Worm (Caenorhabditis elegans) whole organism, L2 larva: ENCODE data around the gene R08D7.5.

Source experiments
- C34F6.9 ChIP-seq: fragments of 150-350 bp; optimal IDR thresholded peaks from 2 replicates; lab custom pipeline; 2014; ENCODE audit warnings: missing biosample characterization, missing genetic modification characterization
- F13H6.1 ChIP-seq: sonication (generic microtip); optimal IDR thresholded peaks from 2 replicates; lab custom pipeline; 2016; ENCODE audit warnings: missing genetic modification characterization, missing compliant biosample characterization
- R02D3.7 ChIP-seq: fragments of 150-350 bp; optimal IDR thresholded peaks from 2 replicates; lab custom pipeline; 2014; ENCODE audit warnings: missing biosample characterization, missing genetic modification characterization
- Y55F3AM.14 ChIP-seq: fragments of 200-800 bp; sonication (Bioruptor generic); optimal IDR thresholded peaks from 2 replicates; lab custom pipeline; 2018; ENCODE audit warnings: mild to moderate bottlenecking, missing genetic modification characterization, missing compliant biosample characterization
- ZK546.5 ChIP-seq: sonication (generic microtip); optimal IDR thresholded peaks from 2 replicates; lab custom pipeline; 2017; ENCODE audit warnings: missing biosample characterization, missing genetic modification characterization
- alr-1 ChIP-seq: fragments of 150-350 bp; optimal IDR thresholded peaks from 2 replicates; lab custom pipeline; 2014; ENCODE audit warnings: missing biosample characterization, missing genetic modification characterization
- aly-2 ChIP-seq: fragments of 150-350 bp; optimal IDR thresholded peaks from 2 replicates; lab custom pipeline; 2014; ENCODE audit warnings: missing biosample characterization, missing genetic modification characterization
- ama-1 ChIP-seq: fragments of 150-350 bp; optimal IDR thresholded peaks from 2 replicates; lab custom pipeline; 2018; ENCODE audit warnings: inconsistent platforms
- blmp-1 ChIP-seq: sonication (generic microtip); optimal IDR thresholded peaks from 2 replicates; lab custom pipeline; 2017; ENCODE audit warnings: missing genetic modification characterization, mild to moderate bottlenecking, missing compliant biosample characterization, antibody characterized with exemption, moderate library complexity; ENCODE audit not compliant: insufficient read depth
- ceh-16 ChIP-seq: fragments of 150-350 bp; optimal IDR thresholded peaks from 2 replicates; lab custom pipeline; 2014; ENCODE audit warnings: missing biosample characterization, missing genetic modification characterization
- ceh-82 ChIP-seq: fragments of 150-350 bp; optimal IDR thresholded peaks from 2 replicates; lab custom pipeline; 2014; ENCODE audit warnings: missing biosample characterization, missing genetic modification characterization
- crh-2 ChIP-seq: sonication (generic microtip); optimal IDR thresholded peaks from 2 replicates; lab custom pipeline; 2017; ENCODE audit warnings: missing biosample characterization, missing genetic modification characterization
- dmd-4 ChIP-seq: sonication (generic microtip); optimal IDR thresholded peaks from 2 replicates; lab custom pipeline; 2017; ENCODE audit warnings: missing biosample characterization, missing genetic modification characterization
- egl-27 ChIP-seq: sonication (generic microtip); optimal IDR thresholded peaks from 3 replicates; lab custom pipeline; 2017; ENCODE audit warnings: missing biosample characterization, missing genetic modification reagents, missing genetic modification characterization
- elt-1 ChIP-seq: fragments of 150-350 bp; optimal IDR thresholded peaks from 2 replicates; lab custom pipeline; 2014; ENCODE audit warnings: missing biosample characterization, missing genetic modification characterization
- elt-3 ChIP-seq: sonication (generic microtip); optimal IDR thresholded peaks from 2 replicates; lab custom pipeline; 2017; ENCODE audit warnings: missing biosample characterization, missing genetic modification characterization
- fos-1 ChIP-seq: fragments of 150-350 bp; optimal IDR thresholded peaks from 2 replicates; lab custom pipeline; 2014; ENCODE audit warnings: missing biosample characterization, missing genetic modification characterization
- gmeb-1 ChIP-seq: fragments of 150-350 bp; optimal IDR thresholded peaks from 2 replicates; lab custom pipeline; 2014; ENCODE audit warnings: missing biosample characterization, missing genetic modification characterization
- lin-11 ChIP-seq: fragments of 150-350 bp; sonication (generic microtip); optimal IDR thresholded peaks from 2 replicates; lab custom pipeline; 2014; ENCODE audit warnings: missing biosample characterization, missing genetic modification characterization, inconsistent platforms, mixed read lengths
- lin-13 ChIP-seq: fragments of 150-350 bp; optimal IDR thresholded peaks from 2 replicates; lab custom pipeline; 2014; ENCODE audit warnings: missing biosample characterization, missing genetic modification reagents, missing genetic modification characterization
- lin-39 ChIP-seq: fragments of 150-350 bp; optimal IDR thresholded peaks from 2 replicates; lab custom pipeline; 2014; ENCODE audit warnings: missing biosample characterization, missing genetic modification reagents, missing genetic modification characterization
- lsy-2 ChIP-seq, 2 experiments: fragments of 150-350 bp in 1 of 2; sonication (generic microtip) in 1 of 2; optimal IDR thresholded peaks; 2 replicates each; lab custom pipeline; 2014 to 2017; ENCODE audit warnings: missing biosample characterization in 2 of 2, missing genetic modification characterization in 2 of 2
- mab-5 ChIP-seq: fragments of 150-350 bp; optimal IDR thresholded peaks from 2 replicates; lab custom pipeline; 2014; ENCODE audit warnings: missing biosample characterization, missing genetic modification characterization
- mbf-1 ChIP-seq: sonication (generic microtip); optimal IDR thresholded peaks from 2 replicates; lab custom pipeline; 2017; ENCODE audit warnings: missing biosample characterization, missing genetic modification characterization
- mdl-1 ChIP-seq, 2 experiments: fragments of 150-350 bp in 1 of 2; sonication (generic microtip) in 1 of 2; optimal IDR thresholded peaks; 2 replicates each; lab custom pipeline; 2017; ENCODE audit warnings: missing biosample characterization in 2 of 2, missing genetic modification characterization in 2 of 2
- nhr-10 ChIP-seq: sonication (generic microtip); optimal IDR thresholded peaks from 2 replicates; lab custom pipeline; 2017; ENCODE audit warnings: missing biosample characterization, missing genetic modification characterization
- nhr-11 ChIP-seq: fragments of 150-350 bp; optimal IDR thresholded peaks from 2 replicates; lab custom pipeline; 2014; ENCODE audit warnings: missing biosample characterization, missing genetic modification characterization
- nhr-12 ChIP-seq: fragments of 150-350 bp; optimal IDR thresholded peaks from 2 replicates; lab custom pipeline; 2014; ENCODE audit warnings: missing biosample characterization, missing genetic modification characterization
- nhr-129 ChIP-seq: fragments of 150-350 bp; optimal IDR thresholded peaks from 2 replicates; lab custom pipeline; 2014; ENCODE audit warnings: missing biosample characterization, missing genetic modification characterization
- nhr-21 ChIP-seq: fragments of 150-350 bp; optimal IDR thresholded peaks from 2 replicates; lab custom pipeline; 2014; ENCODE audit warnings: missing biosample characterization, missing genetic modification characterization
- nhr-23 ChIP-seq: fragments of 150-350 bp; optimal IDR thresholded peaks from 2 replicates; lab custom pipeline; 2014; ENCODE audit warnings: missing biosample characterization, missing genetic modification reagents, missing genetic modification characterization
- nhr-237 ChIP-seq: fragments of 150-350 bp; optimal IDR thresholded peaks from 2 replicates; lab custom pipeline; 2014; ENCODE audit warnings: missing biosample characterization, missing genetic modification characterization
- nhr-25 ChIP-seq: fragments of 150-350 bp; sonication (generic microtip); optimal IDR thresholded peaks from 3 replicates; lab custom pipeline; 2014; ENCODE audit warnings: missing biosample characterization, missing genetic modification characterization
- nhr-6 ChIP-seq: fragments of 150-350 bp; optimal IDR thresholded peaks from 2 replicates; lab custom pipeline; 2014; ENCODE audit warnings: missing biosample characterization, missing genetic modification characterization
- nhr-77 ChIP-seq: fragments of 150-350 bp; optimal IDR thresholded peaks from 2 replicates; lab custom pipeline; 2014; ENCODE audit warnings: missing biosample characterization, missing genetic modification characterization
- peb-1 ChIP-seq: fragments of 150-350 bp; optimal IDR thresholded peaks from 2 replicates; lab custom pipeline; 2014; ENCODE audit warnings: missing biosample characterization, missing genetic modification characterization
- sem-4 ChIP-seq: fragments of 150-350 bp; optimal IDR thresholded peaks from 2 replicates; lab custom pipeline; 2014; ENCODE audit warnings: missing biosample characterization, missing genetic modification reagents, missing genetic modification characterization
- skn-1 ChIP-seq: sonication (generic microtip); optimal IDR thresholded peaks from 2 replicates; lab custom pipeline; 2017; ENCODE audit warnings: missing biosample characterization, missing genetic modification characterization
- sma-3 ChIP-seq: sonication (generic microtip); optimal IDR thresholded peaks from 2 replicates; lab custom pipeline; 2016; ENCODE audit warnings: missing genetic modification reagents, missing genetic modification characterization, missing compliant biosample characterization
- sma-9 ChIP-seq, 2 experiments: fragments of 150-350 bp in 1 of 2; sonication (generic microtip) in 1 of 2; optimal IDR thresholded peaks; 2 replicates each; lab custom pipeline; 2014 to 2016; ENCODE audit warnings: missing genetic modification characterization in 2 of 2, mild to moderate bottlenecking in 1 of 2, missing biosample characterization in 1 of 2, missing compliant biosample characterization in 1 of 2, missing genetic modification reagents in 1 of 2, moderate library complexity in 1 of 2
- snpc-4 ChIP-seq: fragments of 150-350 bp; optimal IDR thresholded peaks from 2 replicates; lab custom pipeline; 2014; ENCODE audit warnings: missing biosample characterization, missing genetic modification characterization
- unc-39 ChIP-seq: fragments of 150-350 bp; optimal IDR thresholded peaks from 2 replicates; lab custom pipeline; 2014; ENCODE audit warnings: missing biosample characterization, missing genetic modification characterization
- unc-55 ChIP-seq: fragments of 150-350 bp; sonication (generic microtip); optimal IDR thresholded peaks from 3 replicates; lab custom pipeline; 2014; ENCODE audit warnings: missing biosample characterization, missing genetic modification reagents, missing genetic modification characterization
- unc-62 ChIP-seq: fragments of 150-350 bp; optimal IDR thresholded peaks from 2 replicates; lab custom pipeline; 2014; ENCODE audit warnings: missing biosample characterization, missing genetic modification reagents, missing genetic modification characterization
- zag-1 ChIP-seq: fragments of 150-350 bp; optimal IDR thresholded peaks from 2 replicates; lab custom pipeline; 2014; ENCODE audit warnings: missing biosample characterization, missing genetic modification characterization
- ztf-1 ChIP-seq: fragments of 200-800 bp; sonication (Bioruptor generic); conservative IDR thresholded peaks from 2 replicates; pipeline ENCODE4 v1.3.6; 2022; ENCODE audit warnings: missing genetic modification characterization, missing compliant biosample characterization
- ztf-11 ChIP-seq: sonication (generic microtip); optimal IDR thresholded peaks from 2 replicates; lab custom pipeline; 2017; ENCODE audit warnings: missing biosample characterization, missing genetic modification characterization
- ztf-4 ChIP-seq: fragments of 150-350 bp; optimal IDR thresholded peaks from 2 replicates; lab custom pipeline; 2014; ENCODE audit warnings: missing biosample characterization, missing genetic modification characterization

Gene R08D7.5

ce11 chrIII:8937571-8937970, 36.4 kb upstream of the R08D7.5 start:
- TF ChIP-seq ama-1 (lab: Kevin White, UChicago) (no peak), ceh-16 (tag; lab: Kevin White, UChicago) (no peak), mab-5 (tag; lab: Kevin White, UChicago) (no peak), nhr-12 (tag; lab: Kevin White, UChicago) (no peak), ceh-82 (tag; lab: Kevin White, UChicago) (no peak), elt-1 (tag; lab: Kevin White, UChicago) (no peak), alr-1 (tag; lab: Kevin White, UChicago) (no peak), egl-27 (tag; lab: Kevin White, UChicago) (peak; percentile 29), nhr-237 (tag; lab: Kevin White, UChicago) (no peak), aly-2 (tag; lab: Kevin White, UChicago) (no peak), sma-9 (GFP tag; optimal IDR thresholded peaks at IDR 0.05; lab: Kevin White, UChicago) (peak; percentile 83), sma-9 (tag; optimal IDR thresholded peaks at IDR 0.05; lab: Kevin White, UChicago) (no peak), snpc-4 (tag; lab: Kevin White, UChicago) (no peak), lin-39 (tag; lab: Kevin White, UChicago) (no peak), nhr-77 (no peak), nhr-21 (tag; lab: Kevin White, UChicago) (peak; percentile 63), fos-1 (tag; lab: Kevin White, UChicago) (peak; percentile 88), sma-3 (GFP tag; lab: Kevin White, UChicago) (peak; percentile 68), peb-1 (tag; lab: Kevin White, UChicago) (no peak), nhr-10 (tag; lab: Kevin White, UChicago) (no peak), R02D3.7 (tag; lab: Kevin White, UChicago) (no peak), blmp-1 (tag; lab: Kevin White, UChicago) (no peak), ztf-4 (tag; lab: Kevin White, UChicago) (no peak), nhr-129 (peak; percentile 85), lin-11 (peak; percentile 79), unc-55 (GFP tag; lab: Kevin White, UChicago) (peak; percentile 57), unc-39 (tag; lab: Kevin White, UChicago) (no peak), nhr-23 (tag; lab: Kevin White, UChicago) (no peak), mdl-1 (tag; optimal IDR thresholded peaks at IDR 0.05; lab: Kevin White, UChicago) (peak in 1 of 2 experiments; percentile 17), nhr-25 (no peak), mbf-1 (tag; lab: Kevin White, UChicago) (no peak), unc-62 (GFP tag; lab: Kevin White, UChicago) (no peak), skn-1 (tag; lab: Kevin White, UChicago) (no peak), nhr-6 (tag; lab: Kevin White, UChicago) (no peak), zag-1 (tag; lab: Kevin White, UChicago) (peak; percentile 25), crh-2 (tag; lab: Kevin White, UChicago) (peak; percentile 55), sem-4 (tag; lab: Kevin White, UChicago) (peak; percentile 40), elt-3 (tag; lab: Kevin White, UChicago) (no peak), nhr-11 (tag; lab: Kevin White, UChicago) (no peak), ztf-1 (GFP tag; lab: Robert Waterston, UW) (no peak), dmd-4 (tag; lab: Kevin White, UChicago) (no peak), gmeb-1 (tag; lab: Kevin White, UChicago) (peak; percentile 80), lsy-2 (tag; optimal IDR thresholded peaks at IDR 0.05; lab: Kevin White, UChicago) (peak; percentile 63 to 70), F13H6.1 (tag; lab: Kevin White, UChicago) (peak; percentile 60), ztf-11 (no peak), lin-13 (peak; percentile 66), Y55F3AM.14 (GFP tag; lab: Kevin White, UChicago) (peak; percentile 45), ZK546.5 (no peak), C34F6.9 (tag; lab: Kevin White, UChicago) (peak; percentile 81)
